Fruit fly (Drosophila melanogaster) whole organism, pupa: ENCODE results near the gene CG34268.

Source experiments
- CG10348 ChIP-seq: fragments of 200-800 bp; sonication (Bioruptor generic); IDR thresholded peaks from 2 replicates; pipeline ENCODE4 v1.3.6; 2022; ENCODE audit warnings: missing biosample characterization, missing genetic modification characterization
- CG34367 ChIP-seq: fragments of 200-800 bp; sonication (Bioruptor generic); optimal IDR thresholded peaks from 2 replicates; lab custom pipeline; 2018; ENCODE audit warnings: missing biosample characterization, mild to moderate bottlenecking, missing genetic modification characterization
- Pif1B ChIP-seq: fragments of 200-800 bp; sonication (Bioruptor generic); optimal IDR thresholded peaks from 3 replicates; lab custom pipeline; 2016; ENCODE audit warnings: missing biosample characterization, missing genetic modification characterization

DNA sequence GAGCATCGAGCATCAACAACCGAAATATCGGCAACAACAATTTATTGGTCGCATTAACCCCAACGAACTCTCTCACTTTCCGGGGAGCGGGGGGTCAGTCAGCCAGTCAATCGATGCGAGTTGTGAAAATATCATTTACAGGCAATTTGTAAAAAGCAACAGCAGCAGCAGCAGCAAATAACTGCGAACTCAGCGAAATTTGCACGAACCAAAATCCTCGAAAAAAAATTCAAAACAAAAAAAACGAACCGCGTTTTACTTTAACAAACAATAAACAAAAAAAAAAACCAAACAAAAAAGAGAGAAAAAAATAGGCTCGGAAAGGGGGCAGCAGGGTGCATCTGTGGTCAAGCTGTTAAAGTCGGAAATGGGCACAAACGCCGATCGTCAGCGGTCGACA is 14.8 kb downstream of the CG34268 start:
- TF ChIP-seq CG34367 (tag; lab: Kevin White, UChicago), result no peak
- no peak for TF ChIP-seq CG10348
- no peak for TF ChIP-seq Pif1B
